Worm (Caenorhabditis elegans) whole organism, L4 larva: ENCODE results near the gene T08D10.4.

Experiments used
- F10B5.3 ChIP-seq: sonication (generic microtip); optimal IDR thresholded peaks from 2 replicates; lab custom pipeline; 2016; ENCODE audit warnings: mild to moderate bottlenecking, missing genetic modification characterization, missing compliant biosample characterization
- F44E2.7 ChIP-seq: fragments of 200-800 bp; sonication (Bioruptor generic); IDR thresholded peaks from 2 replicates; pipeline ENCODE4 v2.1.2; 2022; ENCODE audit warnings: missing genetic modification characterization, missing compliant biosample characterization
- Y75B8A.6 ChIP-seq: fragments of 200-800 bp; sonication (Bioruptor generic); IDR thresholded peaks from 2 replicates; pipeline ENCODE4 v1.3.6; 2022; ENCODE audit warnings: missing genetic modification reagents, missing genetic modification characterization, missing compliant biosample characterization
- ZK337.2 ChIP-seq: fragments of 200-800 bp; sonication (Bioruptor generic); IDR thresholded peaks from 2 replicates; pipeline ENCODE4 v1.3.6; 2022; ENCODE audit warnings: missing genetic modification reagents, missing genetic modification characterization, missing compliant biosample characterization
- aha-1 ChIP-seq: fragments of 150-350 bp; peaks from one replicate; lab custom pipeline; 2014; ENCODE audit warnings: missing biosample characterization, missing genetic modification characterization
- attf-4 ChIP-seq: sonication (generic microtip); optimal IDR thresholded peaks from 3 replicates; lab custom pipeline; 2017; ENCODE audit warnings: missing biosample characterization, missing genetic modification characterization
- ceh-28 ChIP-seq: fragments of 150-350 bp; optimal IDR thresholded peaks from 2 replicates; lab custom pipeline; 2014; ENCODE audit warnings: missing biosample characterization, missing genetic modification reagents, missing genetic modification characterization
- ctbp-1 ChIP-seq: fragments of 200-800 bp; sonication (Bioruptor generic); IDR thresholded peaks from 2 replicates; pipeline ENCODE4 v1.3.6; 2022; ENCODE audit warnings: missing genetic modification reagents, missing genetic modification characterization, missing compliant biosample characterization
- daf-12 ChIP-seq: fragments of 150-350 bp; optimal IDR thresholded peaks from 2 replicates; lab custom pipeline; 2014; ENCODE audit warnings: missing biosample characterization, missing genetic modification reagents, missing genetic modification characterization
- daf-16 ChIP-seq, 3 experiments: sonication (generic microtip); optimal IDR thresholded peaks; 2 replicates each; lab custom pipeline; 2016 to 2017; ENCODE audit warnings: missing genetic modification characterization in 3 of 3, missing genetic modification reagents in 3 of 3, mild to moderate bottlenecking in 2 of 3, missing compliant biosample characterization in 2 of 3, missing biosample characterization in 1 of 3, moderate library complexity in 1 of 3
- dmd-6 ChIP-seq: fragments of 200-800 bp; sonication (Bioruptor generic); IDR thresholded peaks from 2 replicates; pipeline ENCODE4 v1.3.6; 2022; ENCODE audit warnings: missing genetic modification reagents, missing genetic modification characterization, missing compliant biosample characterization
- dpl-1 ChIP-seq: fragments of 150-350 bp; optimal IDR thresholded peaks from 2 replicates; lab custom pipeline; 2014; ENCODE audit warnings: missing biosample characterization, missing genetic modification reagents, missing genetic modification characterization
- duxl-1 ChIP-seq: sonication (generic microtip); optimal IDR thresholded peaks from 2 replicates; lab custom pipeline; 2016; ENCODE audit warnings: mild to moderate bottlenecking, missing genetic modification characterization, moderate library complexity, missing compliant biosample characterization; ENCODE audit not compliant: poor library complexity
- dve-1 ChIP-seq: sonication (generic microtip); optimal IDR thresholded peaks from 2 replicates; lab custom pipeline; 2017; ENCODE audit warnings: antibody characterized with exemption, mild to moderate bottlenecking, missing genetic modification characterization, missing compliant biosample characterization; ENCODE audit not compliant: insufficient read depth
- egl-27 ChIP-seq: sonication (generic microtip); optimal IDR thresholded peaks from 3 replicates; lab custom pipeline; 2017; ENCODE audit warnings: missing biosample characterization, missing genetic modification reagents, missing genetic modification characterization
- gei-8 ChIP-seq: fragments of 200-800 bp; sonication (Bioruptor generic); optimal IDR thresholded peaks from 2 replicates; lab custom pipeline; 2018; ENCODE audit warnings: mild to moderate bottlenecking, missing genetic modification characterization, missing compliant biosample characterization
- hif-1 ChIP-seq, 2 experiments: sonication (generic microtip); optimal IDR thresholded peaks; 2 replicates each; lab custom pipeline; 2016 to 2017; ENCODE audit warnings: missing compliant biosample characterization in 2 of 2, missing genetic modification characterization in 2 of 2, missing genetic modification reagents in 2 of 2, missing genotype in 2 of 2, mild to moderate bottlenecking in 1 of 2
- hlh-11 ChIP-seq: fragments of 200-800 bp; sonication (Bioruptor generic); optimal IDR thresholded peaks from 2 replicates; lab custom pipeline; 2018; ENCODE audit warnings: mild to moderate bottlenecking, missing genetic modification characterization, missing compliant biosample characterization
- hlh-30 ChIP-seq: sonication (generic microtip); optimal IDR thresholded peaks from 2 replicates; lab custom pipeline; 2017; ENCODE audit warnings: antibody characterized with exemption, mild to moderate bottlenecking, missing genetic modification characterization, missing compliant biosample characterization; ENCODE audit not compliant: insufficient read depth
- jun-1 ChIP-seq: fragments of 150-350 bp; optimal IDR thresholded peaks from 2 replicates; lab custom pipeline; 2014; ENCODE audit warnings: missing biosample characterization, missing genetic modification reagents, missing genetic modification characterization
- lin-1 ChIP-seq: fragments of 200-800 bp; sonication (Bioruptor generic); IDR thresholded peaks from 2 replicates; pipeline ENCODE4 v1.3.6; 2022; ENCODE audit warnings: missing genetic modification reagents, missing genetic modification characterization, missing compliant biosample characterization
- lin-39 ChIP-seq: fragments of 150-350 bp; optimal IDR thresholded peaks from 2 replicates; lab custom pipeline; 2014; ENCODE audit warnings: missing biosample characterization, missing genetic modification reagents, missing genetic modification characterization
- lir-3 ChIP-seq: sonication (generic microtip); optimal IDR thresholded peaks from 2 replicates; lab custom pipeline; 2016; ENCODE audit warnings: mild to moderate bottlenecking, missing genetic modification characterization, missing compliant biosample characterization
- mdt-29 ChIP-seq: fragments of 200-800 bp; sonication (Bioruptor generic); IDR thresholded peaks from 2 replicates; pipeline ENCODE4 v1.3.6; 2022; ENCODE audit warnings: missing genetic modification reagents, missing genetic modification characterization, missing compliant biosample characterization
- mes-2 ChIP-seq: sonication (generic microtip); optimal IDR thresholded peaks from 2 replicates; lab custom pipeline; 2016; ENCODE audit warnings: missing genotype, mild to moderate bottlenecking, missing genetic modification characterization, missing compliant biosample characterization; ENCODE audit not compliant: poor library complexity, severe bottlenecking
- nhr-28 ChIP-seq: fragments of 150-350 bp; optimal IDR thresholded peaks from 2 replicates; lab custom pipeline; 2014; ENCODE audit warnings: missing biosample characterization, missing genetic modification characterization
- nhr-77 ChIP-seq: fragments of 150-350 bp; optimal IDR thresholded peaks from 2 replicates; lab custom pipeline; 2014; ENCODE audit warnings: missing biosample characterization, missing genetic modification characterization
- snpc-4 ChIP-seq: fragments of 150-350 bp; optimal IDR thresholded peaks from 2 replicates; lab custom pipeline; 2014; ENCODE audit warnings: missing biosample characterization, missing genetic modification characterization
- tra-1 ChIP-seq: fragments of 200-800 bp; sonication (Bioruptor generic); IDR thresholded peaks from 2 replicates; pipeline ENCODE4 v1.3.6; 2022; ENCODE audit warnings: missing genetic modification reagents, missing genetic modification characterization, missing compliant biosample characterization
- unc-39 ChIP-seq: sonication (generic microtip); optimal IDR thresholded peaks from 2 replicates; lab custom pipeline; 2017; ENCODE audit warnings: missing biosample characterization, missing genetic modification characterization
- unc-62 ChIP-seq, 3 experiments: fragments of 150-350 bp in 1 of 3; sonication (generic microtip); optimal IDR thresholded peaks in 2 of 3; peaks in 1 of 3; 1 replicate in 1 of 3; 2 replicates in 2 of 3; lab custom pipeline; 2014 to 2017; ENCODE audit warnings: missing biosample characterization in 3 of 3, missing genetic modification characterization in 3 of 3, missing genetic modification reagents in 3 of 3, missing genotype in 1 of 3
- zfp-2 ChIP-seq: sonication (generic microtip); optimal IDR thresholded peaks from 2 replicates; lab custom pipeline; 2016; ENCODE audit warnings: mild to moderate bottlenecking, missing genetic modification characterization, missing compliant biosample characterization
- zfp-3 ChIP-seq: fragments of 200-800 bp; sonication (Bioruptor generic); conservative IDR thresholded peaks from 2 replicates; pipeline ENCODE4 v1.3.6; 2022; ENCODE audit warnings: missing genetic modification reagents, missing genetic modification characterization, missing compliant biosample characterization
- zip-11 ChIP-seq: fragments of 200-800 bp; sonication (Bioruptor generic); IDR thresholded peaks from 2 replicates; pipeline ENCODE4 v1.3.6; 2022; ENCODE audit warnings: missing genetic modification characterization, missing compliant biosample characterization
- ztf-7 ChIP-seq: fragments of 150-350 bp; optimal IDR thresholded peaks from 2 replicates; lab custom pipeline; 2014; ENCODE audit warnings: missing biosample characterization, missing genetic modification characterization

Gene T08D10.4

ce11 chrX:11971323-11971722 is 18.2 kb upstream of the T08D10.4 start:
- TF ChIP-seq unc-62 (GFP tag; optimal IDR thresholded peaks at IDR 0.05 in 1 of 2; lab: Kevin White, UChicago) = peak in 1 of 2 experiments; percentile 95
- TF ChIP-seq unc-62 (tag; optimal IDR thresholded peaks at IDR 0.05; lab: Kevin White, UChicago) = no peak
- no peak for TF ChIP-seq jun-1 (tag; lab: Kevin White, UChicago)

ce11 chrX:11969554-11969953 is 16.4 kb upstream of the T08D10.4 start:
- TF ChIP-seq dmd-6 = peak; percentile 21; the same call in 1 of the 2 replicates
- TF ChIP-seq ZK337.2 (GFP tag; lab: Robert Waterston, UW) = no peak
- no peak for TF ChIP-seq ctbp-1
- no peak for TF ChIP-seq gei-8 (GFP tag; lab: Kevin White, UChicago)
- TF ChIP-seq snpc-4 (tag; lab: Kevin White, UChicago) = no peak
- peak in 1 of 2 experiments; percentile 99 for TF ChIP-seq hif-1 (tag; optimal IDR thresholded peaks at IDR 0.05; lab: Kevin White, UChicago)
- TF ChIP-seq zfp-2 (tag; lab: Kevin White, UChicago) = no peak
- TF ChIP-seq tra-1 (GFP tag; lab: Robert Waterston, UW) = 0 out of 2 replicates have a peak, but pooled peaks have one; percentile 29
- no peak for TF ChIP-seq daf-12 (tag; lab: Kevin White, UChicago)
- TF ChIP-seq nhr-77 = no peak
- no peak for TF ChIP-seq duxl-1 (tag; lab: Kevin White, UChicago)
- TF ChIP-seq ztf-7 (tag; lab: Kevin White, UChicago) = no peak
- TF ChIP-seq dpl-1 (GFP tag; lab: Kevin White, UChicago) = no peak
- TF ChIP-seq zfp-3 (GFP tag; lab: Robert Waterston, UW) = 0 out of 2 replicates have a peak, but pooled peaks have one; percentile 27
- no peak for TF ChIP-seq F44E2.7
- no peak for TF ChIP-seq attf-4 (tag; lab: Kevin White, UChicago)
- no peak for TF ChIP-seq F10B5.3 (tag; lab: Kevin White, UChicago)
- peak; percentile 7 for TF ChIP-seq hlh-11 (tag; lab: Kevin White, UChicago)
- no peak for TF ChIP-seq daf-16 (GFP tag; optimal IDR thresholded peaks at IDR 0.05; lab: Kevin White, UChicago)
- TF ChIP-seq daf-16 (tag; optimal IDR thresholded peaks at IDR 0.05; lab: Kevin White, UChicago) = peak; percentile 14
- TF ChIP-seq aha-1 (tag; lab: Kevin White, UChicago) = peak; percentile 99
- TF ChIP-seq mdt-29 (GFP tag; lab: Robert Waterston, UW) = peak; percentile 41; the same call in 1 of the 2 replicates
- no peak for TF ChIP-seq mes-2 (tag; lab: Kevin White, UChicago)
- TF ChIP-seq dve-1 (tag; lab: Kevin White, UChicago) = peak; percentile 15
- no peak for TF ChIP-seq egl-27 (tag; lab: Kevin White, UChicago)
- TF ChIP-seq lir-3 (tag; lab: Kevin White, UChicago) = no peak
- no peak; the same call in 1 of the 2 replicates for TF ChIP-seq lin-1 (GFP tag; lab: Robert Waterston, UW)
- TF ChIP-seq zip-11 (GFP tag; lab: Robert Waterston, UW) = no peak
- TF ChIP-seq nhr-28 (tag; lab: Kevin White, UChicago) = peak; percentile 33
- no peak for TF ChIP-seq Y75B8A.6 (GFP tag; lab: Robert Waterston, UW)

DNA sequence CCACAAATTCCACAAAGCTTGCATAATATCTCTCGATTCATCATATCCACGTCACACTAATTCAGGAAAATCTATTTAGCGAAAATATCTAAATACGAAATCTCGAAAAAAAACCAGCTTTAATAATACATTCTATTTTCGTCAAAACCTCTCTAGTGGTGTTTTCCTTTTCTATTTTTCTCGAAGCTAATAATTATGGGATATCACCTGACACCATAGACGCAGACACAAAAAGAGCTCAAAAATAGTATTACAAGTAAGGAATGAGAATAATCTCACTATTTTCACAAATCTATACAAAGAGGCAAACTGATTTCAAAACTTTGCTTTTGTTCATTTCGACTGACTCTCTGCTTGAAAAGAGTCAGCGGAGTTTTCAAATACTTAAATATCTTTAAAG is 16.0 kb upstream of the T08D10.4 start:
- TF ChIP-seq snpc-4 (tag; lab: Kevin White, UChicago) (no peak), hlh-30 (tag; lab: Kevin White, UChicago) (peak; percentile 3), lin-39 (tag; lab: Kevin White, UChicago) (no peak), unc-39 (tag; lab: Kevin White, UChicago) (no peak), ceh-28 (tag; lab: Kevin White, UChicago) (no peak), mes-2 (tag; lab: Kevin White, UChicago) (no peak)
